Worm (Caenorhabditis elegans) whole organism, L4 larva: ENCODE data around the gene zmp-1.
A peak's percentile ranks its signal among the peaks of the same experiment; 100 is the strongest.

ENCODE experiments used
- D1046.2 ChIP-seq: fragments of 200-800 bp; sonication (Bioruptor generic); IDR thresholded peaks from 2 replicates; pipeline ENCODE4 v1.3.6; 2022; ENCODE audit warnings: missing genetic modification characterization, missing compliant biosample characterization
- F10B5.3 ChIP-seq: sonication (generic microtip); optimal IDR thresholded peaks from 2 replicates; lab custom pipeline; 2016; ENCODE audit warnings: mild to moderate bottlenecking, missing genetic modification characterization, missing compliant biosample characterization
- T20F7.1 ChIP-seq: fragments of 200-800 bp; sonication (Bioruptor generic); optimal IDR thresholded peaks from 2 replicates; lab custom pipeline; 2018; ENCODE audit warnings: mild to moderate bottlenecking, missing genetic modification characterization, missing compliant biosample characterization
- Y105C5A.15 ChIP-seq: fragments of 200-800 bp; sonication (Bioruptor generic); IDR thresholded peaks from 2 replicates; pipeline ENCODE4 v1.3.6; 2022; ENCODE audit warnings: missing genetic modification characterization, missing compliant biosample characterization
- Y5F2A.4 ChIP-seq: fragments of 200-800 bp; sonication (Bioruptor generic); optimal IDR thresholded peaks from 2 replicates; lab custom pipeline; 2018; ENCODE audit warnings: mild to moderate bottlenecking, missing genetic modification characterization, missing compliant biosample characterization
- aha-1 ChIP-seq: fragments of 150-350 bp; peaks from one replicate; lab custom pipeline; 2014; ENCODE audit warnings: missing biosample characterization, missing genetic modification characterization
- attf-4 ChIP-seq: sonication (generic microtip); optimal IDR thresholded peaks from 3 replicates; lab custom pipeline; 2017; ENCODE audit warnings: missing biosample characterization, missing genetic modification characterization
- dmd-6 ChIP-seq: fragments of 200-800 bp; sonication (Bioruptor generic); IDR thresholded peaks from 2 replicates; pipeline ENCODE4 v1.3.6; 2022; ENCODE audit warnings: missing genetic modification reagents, missing genetic modification characterization, missing compliant biosample characterization
- dve-1 ChIP-seq: sonication (generic microtip); optimal IDR thresholded peaks from 2 replicates; lab custom pipeline; 2017; ENCODE audit warnings: antibody characterized with exemption, mild to moderate bottlenecking, missing genetic modification characterization, missing compliant biosample characterization; ENCODE audit not compliant: insufficient read depth
- gei-8 ChIP-seq: fragments of 200-800 bp; sonication (Bioruptor generic); optimal IDR thresholded peaks from 2 replicates; lab custom pipeline; 2018; ENCODE audit warnings: mild to moderate bottlenecking, missing genetic modification characterization, missing compliant biosample characterization
- hlh-11 ChIP-seq: fragments of 200-800 bp; sonication (Bioruptor generic); optimal IDR thresholded peaks from 2 replicates; lab custom pipeline; 2018; ENCODE audit warnings: mild to moderate bottlenecking, missing genetic modification characterization, missing compliant biosample characterization
- hlh-30 ChIP-seq: sonication (generic microtip); optimal IDR thresholded peaks from 2 replicates; lab custom pipeline; 2017; ENCODE audit warnings: antibody characterized with exemption, mild to moderate bottlenecking, missing genetic modification characterization, missing compliant biosample characterization; ENCODE audit not compliant: insufficient read depth
- hmg-1.1 ChIP-seq: fragments of 200-800 bp; sonication (Bioruptor generic); IDR thresholded peaks from 2 replicates; pipeline ENCODE4 v1.3.6; 2022; ENCODE audit warnings: missing genetic modification reagents, missing genetic modification characterization, missing compliant biosample characterization
- jun-1 ChIP-seq: fragments of 150-350 bp; optimal IDR thresholded peaks from 2 replicates; lab custom pipeline; 2014; ENCODE audit warnings: missing biosample characterization, missing genetic modification reagents, missing genetic modification characterization
- lim-7 ChIP-seq: fragments of 200-800 bp; sonication (Bioruptor generic); IDR thresholded peaks from 2 replicates; pipeline ENCODE4 v1.3.6; 2022; ENCODE audit warnings: missing genetic modification characterization, missing compliant biosample characterization
- lin-1 ChIP-seq: fragments of 200-800 bp; sonication (Bioruptor generic); IDR thresholded peaks from 2 replicates; pipeline ENCODE4 v1.3.6; 2022; ENCODE audit warnings: missing genetic modification reagents, missing genetic modification characterization, missing compliant biosample characterization
- lin-29 ChIP-seq: fragments of 200-800 bp; sonication (Bioruptor generic); IDR thresholded peaks from 2 replicates; pipeline ENCODE4 v1.3.6; 2022; ENCODE audit warnings: missing genetic modification reagents, missing genetic modification characterization, missing compliant biosample characterization
- lin-38 ChIP-seq: fragments of 200-800 bp; sonication (Bioruptor generic); IDR thresholded peaks from 2 replicates; pipeline ENCODE4 v1.3.6; 2022; ENCODE audit warnings: missing genetic modification reagents, missing genetic modification characterization, missing compliant biosample characterization
- lsy-2 ChIP-seq, 2 experiments: fragments of 150-350 bp in 1 of 2; sonication (generic microtip) in 1 of 2; optimal IDR thresholded peaks; 2 replicates each; lab custom pipeline; 2014 to 2017; ENCODE audit warnings: missing biosample characterization in 2 of 2, missing genetic modification characterization in 2 of 2
- mdl-1 ChIP-seq, 2 experiments: fragments of 150-350 bp in 1 of 2; sonication (generic microtip) in 1 of 2; optimal IDR thresholded peaks; 2 replicates each; lab custom pipeline; 2014 to 2017; ENCODE audit warnings: missing biosample characterization in 2 of 2, missing genetic modification characterization in 2 of 2
- mep-1 ChIP-seq: fragments of 150-350 bp; sonication (generic microtip); optimal IDR thresholded peaks from 3 replicates; lab custom pipeline; 2014; ENCODE audit warnings: missing biosample characterization, missing genetic modification characterization
- mes-2 ChIP-seq: sonication (generic microtip); optimal IDR thresholded peaks from 2 replicates; lab custom pipeline; 2016; ENCODE audit warnings: missing genotype, mild to moderate bottlenecking, missing genetic modification characterization, missing compliant biosample characterization; ENCODE audit not compliant: poor library complexity, severe bottlenecking
- mxl-2 ChIP-seq: fragments of 200-800 bp; sonication (Bioruptor generic); conservative IDR thresholded peaks from 2 replicates; pipeline ENCODE4 v1.3.6; 2022; ENCODE audit warnings: missing genetic modification reagents, missing genetic modification characterization, missing compliant biosample characterization
- nhr-10 ChIP-seq: fragments of 150-350 bp; optimal IDR thresholded peaks from 2 replicates; lab custom pipeline; 2014; ENCODE audit warnings: missing biosample characterization, missing genetic modification characterization
- nhr-102 ChIP-seq: sonication (generic microtip); optimal IDR thresholded peaks from 2 replicates; lab custom pipeline; 2016; ENCODE audit warnings: mild to moderate bottlenecking, missing genetic modification characterization, moderate library complexity, missing compliant biosample characterization
- nhr-25 ChIP-seq: sonication (generic microtip); optimal IDR thresholded peaks from 2 replicates; lab custom pipeline; 2017; ENCODE audit warnings: missing genetic modification characterization, mild to moderate bottlenecking, missing compliant biosample characterization, antibody characterized with exemption, moderate library complexity, borderline replicate concordance; ENCODE audit not compliant: insufficient read depth
- nhr-42 ChIP-seq: fragments of 200-800 bp; sonication (Bioruptor generic); IDR thresholded peaks from 2 replicates; pipeline ENCODE4 v1.3.6; 2022; ENCODE audit warnings: missing genetic modification characterization, missing compliant biosample characterization
- nhr-48 ChIP-seq: sonication (generic microtip); optimal IDR thresholded peaks from 2 replicates; lab custom pipeline; 2016; ENCODE audit warnings: mild to moderate bottlenecking, missing genetic modification characterization, missing compliant biosample characterization
- nhr-76 ChIP-seq: fragments of 150-350 bp; optimal IDR thresholded peaks from 2 replicates; lab custom pipeline; 2014; ENCODE audit warnings: missing biosample characterization, missing genetic modification characterization
- pha-4 ChIP-seq, 2 experiments: fragments of 150-350 bp in 1 of 2; fragments of 200-800 bp in 1 of 2; sonication (Bioruptor generic) in 1 of 2; IDR thresholded peaks in 1 of 2; optimal IDR thresholded peaks in 1 of 2; 2 replicates each; pipeline versions ENCODE4 v1.3.6 to Lab custom; 2014 to 2022; ENCODE audit warnings: missing genetic modification characterization in 2 of 2, missing genetic modification reagents in 2 of 2, missing biosample characterization in 1 of 2, missing compliant biosample characterization in 1 of 2
- saeg-2 ChIP-seq: fragments of 200-800 bp; sonication (Bioruptor generic); IDR thresholded peaks from 2 replicates; pipeline ENCODE4 v1.3.6; 2022; ENCODE audit warnings: missing genetic modification reagents, missing genetic modification characterization, missing compliant biosample characterization
- spr-1 ChIP-seq: sonication (generic microtip); optimal IDR thresholded peaks from 2 replicates; lab custom pipeline; 2016; ENCODE audit warnings: mild to moderate bottlenecking, missing genetic modification characterization, missing compliant biosample characterization
- unc-62 ChIP-seq, 3 experiments: fragments of 150-350 bp in 1 of 3; sonication (generic microtip); optimal IDR thresholded peaks in 2 of 3; peaks in 1 of 3; 1 replicate in 1 of 3; 2 replicates in 2 of 3; lab custom pipeline; 2014 to 2017; ENCODE audit warnings: missing biosample characterization in 3 of 3, missing genetic modification characterization in 3 of 3, missing genetic modification reagents in 3 of 3, missing genotype in 1 of 3
- zfp-3 ChIP-seq: fragments of 200-800 bp; sonication (Bioruptor generic); conservative IDR thresholded peaks from 2 replicates; pipeline ENCODE4 v1.3.6; 2022; ENCODE audit warnings: missing genetic modification reagents, missing genetic modification characterization, missing compliant biosample characterization

zmp-1 gene

DNA sequence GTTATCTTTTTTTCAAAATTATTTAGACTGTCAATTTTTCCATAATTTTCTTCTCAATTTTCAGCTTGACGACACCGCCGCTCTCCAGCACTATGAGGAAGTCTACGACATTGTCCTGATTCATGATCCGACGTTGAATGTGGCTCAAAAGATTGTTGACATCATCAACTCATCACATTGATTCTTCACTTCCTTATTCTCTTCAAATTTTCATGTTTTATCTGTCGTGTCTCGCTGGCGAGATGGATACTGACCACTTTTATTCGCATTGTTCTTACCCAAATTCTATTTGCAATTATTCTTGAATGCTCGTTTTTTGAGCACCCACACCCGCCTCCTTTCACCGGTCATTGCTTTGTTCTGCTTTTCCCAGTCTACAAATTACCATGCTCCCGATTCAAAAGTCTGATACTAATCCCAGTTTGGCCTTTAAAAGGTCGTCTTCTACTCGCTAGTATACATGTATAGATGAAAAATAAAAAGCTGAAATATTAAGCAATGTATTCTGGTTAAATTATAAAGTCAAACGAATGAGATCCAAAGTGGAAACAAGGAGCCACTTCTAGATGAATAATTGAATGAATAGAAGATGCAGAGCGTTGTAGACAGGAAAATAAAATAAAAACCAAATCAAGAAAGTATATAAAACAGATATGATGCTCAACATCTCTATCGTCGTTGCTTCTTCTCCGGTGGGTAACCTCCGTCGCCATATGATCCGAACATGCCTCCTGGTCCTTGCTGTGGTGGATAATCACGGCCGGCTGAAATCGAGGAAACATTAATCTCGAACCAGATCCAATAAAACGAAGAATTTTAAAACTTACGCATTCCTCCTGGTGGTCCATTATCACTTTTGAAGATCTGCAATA, 20.5 kb upstream of the zmp-1 start (continued):
- TF ChIP-seq dmd-6 (GFP tag; lab: Robert Waterston, UW) (no peak), hmg-1.1 (GFP tag; lab: Robert Waterston, UW) (peak; percentile 22; the same call in 1 of the 2 replicates), gei-8 (GFP tag; lab: Kevin White, UChicago) (peak; percentile 2), F10B5.3 (peak; percentile 12), hlh-30 (tag; lab: Kevin White, UChicago) (peak; percentile 27), zfp-3 (GFP tag; lab: Robert Waterston, UW) (peak; percentile 78; the same call in 1 of the 2 replicates), dve-1 (tag; lab: Kevin White, UChicago) (peak; percentile 23), lin-1 (0 out of 2 replicates have a peak, but pooled peaks have one; percentile 18), Y5F2A.4 (peak; percentile 6), lsy-2 (tag; optimal IDR thresholded peaks at IDR 0.05; lab: Kevin White, UChicago) (peak; percentile 9 to 45), saeg-2 (GFP tag; lab: Robert Waterston, UW) (no peak), lin-29 (GFP tag; lab: Robert Waterston, UW) (no peak), mep-1 (peak; percentile 43), T20F7.1 (GFP tag; lab: Kevin White, UChicago) (peak; percentile 12), spr-1 (peak; percentile 20), Y105C5A.15 (0 out of 2 replicates have a peak, but pooled peaks have one; percentile 5), nhr-102 (tag; lab: Kevin White, UChicago) (peak; percentile 75), lim-7 (GFP tag; lab: Robert Waterston, UW) (no peak), aha-1 (tag; lab: Kevin White, UChicago) (peak; percentile 73), mxl-2 (GFP tag; lab: Robert Waterston, UW) (0 out of 2 replicates have a peak, but pooled peaks have one; percentile 5), hlh-11 (tag; lab: Kevin White, UChicago) (peak; percentile 14), mes-2 (tag; lab: Kevin White, UChicago) (peak; percentile 36), nhr-48 (tag; lab: Kevin White, UChicago) (peak; percentile 14), pha-4 (GFP tag; IDR thresholded peaks at IDR 0.05; lab: Robert Waterston, UW) (peak; percentile 48), pha-4 (tag; optimal IDR thresholded peaks at IDR 0.05; lab: Kevin White, UChicago) (no peak), lin-38 (peak; percentile 47), nhr-25 (tag; lab: Kevin White, UChicago) (peak; percentile 45), D1046.2 (no peak), nhr-10 (tag; lab: Kevin White, UChicago) (peak; percentile 44), nhr-76 (tag; lab: Kevin White, UChicago) (no peak)

DNA sequence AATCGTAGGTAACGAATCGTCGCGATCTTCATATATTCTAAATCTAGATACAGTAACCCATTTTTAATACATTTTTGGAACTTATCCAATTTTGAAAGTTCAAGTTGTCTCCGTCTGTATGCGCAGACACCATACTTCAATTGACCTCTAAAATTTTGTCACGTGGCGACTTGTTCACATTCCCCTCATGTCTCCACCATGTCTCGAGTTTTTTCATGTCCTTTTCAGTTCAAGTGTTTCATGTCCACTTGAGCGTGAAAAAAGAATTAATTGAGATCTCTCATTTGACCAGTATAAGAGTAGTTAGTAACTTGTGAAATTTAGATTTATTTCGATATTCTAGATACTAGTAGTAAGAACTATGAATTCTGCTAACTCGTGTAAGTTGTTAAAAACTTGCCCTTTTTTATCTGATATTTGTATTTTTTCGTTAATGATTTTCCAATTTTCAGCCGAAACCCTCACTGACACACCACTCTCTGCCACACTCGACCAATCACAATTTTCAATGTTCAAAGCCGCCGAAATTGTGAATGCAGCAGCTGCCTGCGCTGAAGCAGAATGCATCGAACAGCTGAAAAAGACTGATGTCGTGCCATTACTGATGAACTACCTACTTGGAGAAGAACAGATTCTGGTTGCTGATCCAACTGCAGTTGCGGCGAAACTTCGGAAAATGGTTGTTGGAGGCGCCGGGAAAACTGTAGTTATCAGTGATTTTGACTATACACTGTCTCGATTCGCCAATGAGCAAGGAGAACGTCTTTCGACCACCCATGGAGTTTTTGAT, 19.0 kb upstream of the zmp-1 start:
- peak in 1 of 2 experiments; percentile 42 for TF ChIP-seq mdl-1 (tag; optimal IDR thresholded peaks at IDR 0.05; lab: Kevin White, UChicago)
- peak; percentile 15 for TF ChIP-seq aha-1 (tag; lab: Kevin White, UChicago)
- TF ChIP-seq lim-7 (GFP tag; lab: Robert Waterston, UW): 0 out of 2 replicates have a peak, but pooled peaks have one; percentile 31
- peak; percentile 15 for TF ChIP-seq mep-1
- TF ChIP-seq unc-62 (GFP tag; optimal IDR thresholded peaks at IDR 0.05 in 1 of 2; lab: Kevin White, UChicago): peak in 1 of 2 experiments; percentile 68
- no peak for TF ChIP-seq unc-62 (tag; optimal IDR thresholded peaks at IDR 0.05; lab: Kevin White, UChicago)
- peak; percentile 12 for TF ChIP-seq nhr-25 (tag; lab: Kevin White, UChicago)
- TF ChIP-seq lin-38: no peak
- no peak for TF ChIP-seq attf-4 (tag; lab: Kevin White, UChicago)
- TF ChIP-seq jun-1 (tag; lab: Kevin White, UChicago): no peak
- peak; percentile 88 for TF ChIP-seq hlh-30 (tag; lab: Kevin White, UChicago)
- TF ChIP-seq Y105C5A.15: 0 out of 2 replicates have a peak, but pooled peaks have one; percentile 7
- TF ChIP-seq nhr-10 (tag; lab: Kevin White, UChicago): peak; percentile 25
- TF ChIP-seq nhr-42 (GFP tag; lab: Robert Waterston, UW): peak; percentile 28; the same call in 1 of the 2 replicates
